Worm (Caenorhabditis elegans): ENCODE results near the gene ncx-1.

DNA sequence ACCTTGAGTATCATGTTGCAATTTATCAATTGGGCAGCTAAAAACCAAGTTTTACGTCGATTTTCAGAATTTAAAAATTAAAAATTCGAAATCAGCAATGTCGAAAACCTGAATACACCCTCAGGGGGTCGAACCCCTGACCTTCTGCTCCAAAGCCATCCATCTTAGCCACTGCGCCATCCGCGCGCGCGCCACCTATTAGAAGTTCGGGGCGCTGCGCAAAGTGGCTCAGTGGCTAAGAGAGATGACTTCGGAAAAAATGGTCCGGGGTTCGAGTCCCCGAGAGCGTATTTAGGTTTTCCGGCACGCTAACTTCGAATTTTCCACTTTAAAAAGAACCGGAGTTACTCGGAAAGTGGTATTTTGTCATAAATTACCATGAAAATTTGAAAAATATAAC lies 3.9 kb upstream of the ncx-1 start:
- TF ChIP-seq nhr-237 (tag; optimal IDR thresholded peaks at IDR 0.05) (no peak), ztf-11 (tag; optimal IDR thresholded peaks at IDR 0.05) (no peak), elt-3 (tag; optimal IDR thresholded peaks at IDR 0.05) (no peak), skn-1 (tag; optimal IDR thresholded peaks at IDR 0.05) (no peak), lin-39 (tag; optimal IDR thresholded peaks at IDR 0.05) (no peak), nhr-25 (tag; optimal IDR thresholded peaks at IDR 0.05) (no peak), pha-4 (tag; optimal IDR thresholded peaks at IDR 0.05) (no peak), ztf-4 (tag; optimal IDR thresholded peaks at IDR 0.05) (no peak)
